Worm (Caenorhabditis elegans): ENCODE measurements around the gene oac-15.

Gene oac-15

DNA sequence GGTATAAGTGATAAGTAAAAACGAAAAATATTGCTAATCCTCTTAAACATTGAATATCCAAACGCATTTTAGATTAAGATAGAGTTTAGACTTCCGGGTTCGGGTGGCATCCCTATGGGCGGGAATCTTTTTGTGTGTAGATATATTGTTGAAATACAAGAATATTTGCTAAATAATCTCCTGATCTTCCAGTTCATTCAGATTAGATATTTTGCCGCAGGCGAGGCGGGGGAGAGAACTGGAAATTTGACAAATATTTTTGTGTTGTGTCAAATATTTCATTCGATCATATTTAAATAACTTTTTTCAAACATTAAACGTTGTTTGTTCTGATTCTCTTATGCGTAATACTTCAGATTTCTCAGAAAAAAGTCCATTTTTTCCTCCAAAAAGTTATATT, at the start of gene oac-15:
Gene oac-15 (minus strand): TSS at position 101 of the 400 bp plus-strand sequence.
- TF ChIP-seq mel-28 (tag; optimal IDR thresholded peaks at IDR 0.05; ENCODE audit: borderline replicate concordance) (no peak), madf-6 (GFP tag; IDR thresholded peaks at IDR 0.05) (no peak), F23B12.7 (tag; optimal IDR thresholded peaks at IDR 0.05; ENCODE audit: insufficient read depth) (no peak), dpl-1 (GFP tag; optimal IDR thresholded peaks at IDR 0.05) (no peak), ceh-100 (GFP tag; IDR thresholded peaks at IDR 0.05) (no peak), lsy-27 (tag; optimal IDR thresholded peaks at IDR 0.05; ENCODE audit: borderline replicate concordance, insufficient read depth) (no peak), F55B11.4 (tag; optimal IDR thresholded peaks at IDR 0.05; ENCODE audit: borderline replicate concordance, insufficient read depth) (no peak), Y79H2A.3 (GFP tag; conservative IDR thresholded peaks at IDR 0.05) (no peak), let-607 (tag; optimal IDR thresholded peaks at IDR 0.05) (no peak), lin-40 (tag; optimal IDR thresholded peaks at IDR 0.05) (no peak), madf-8 (GFP tag; conservative IDR thresholded peaks at IDR 0.05) (no peak), sea-2 (GFP tag; IDR thresholded peaks at IDR 0.05) (no peak), Y67H2A.10 (GFP tag; conservative IDR thresholded peaks at IDR 0.05) (no peak), lsl-1 (GFP tag; optimal IDR thresholded peaks at IDR 0.05) (no peak), nhr-80 (tag; optimal IDR thresholded peaks at IDR 0.05) (no peak), xnd-1 (tag; optimal IDR thresholded peaks at IDR 0.05) (no peak), F33H1.4 (GFP tag; IDR thresholded peaks at IDR 0.05) (no peak), egl-44 (GFP tag; IDR thresholded peaks at IDR 0.05) (no peak), gei-17 (GFP tag; optimal IDR thresholded peaks at IDR 0.05) (no peak), madf-10 (tag; optimal IDR thresholded peaks at IDR 0.05) (no peak)

DNA sequence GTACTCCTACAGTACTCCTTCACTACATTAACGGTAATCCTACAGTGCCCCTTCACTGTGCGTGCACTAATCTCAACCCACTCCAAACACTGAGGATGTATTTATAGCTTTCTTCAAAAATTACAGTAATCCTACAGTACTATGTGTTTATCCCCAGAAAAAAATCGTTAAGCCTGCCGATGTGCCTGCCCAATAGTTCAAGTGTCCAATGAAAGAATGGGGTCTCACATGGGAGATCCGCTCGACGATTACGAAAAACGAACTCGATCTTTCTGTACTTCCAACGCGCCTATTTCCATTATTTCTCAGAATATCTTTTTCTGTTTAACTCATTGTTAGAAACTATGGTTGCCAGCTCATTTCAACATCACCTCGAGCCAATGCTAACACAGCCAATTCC, 48.4 kb upstream of the oac-15 start, which contains the start of gene nhr-218:
Gene nhr-218 (plus strand): TSS at position 301 of the 400 bp plus-strand sequence.
- no peak for TF ChIP-seq C06A6.2 (GFP tag; conservative IDR thresholded peaks at IDR 0.05)
- TF ChIP-seq F23B12.7 (tag; optimal IDR thresholded peaks at IDR 0.05; ENCODE audit: insufficient read depth), result no peak
- TF ChIP-seq ZK185.1 (tag; optimal IDR thresholded peaks at IDR 0.05; ENCODE audit: poor library complexity, severe bottlenecking), result no peak
- TF ChIP-seq B0261.1 (tag; optimal IDR thresholded peaks at IDR 0.05), result no peak
- TF ChIP-seq hlh-12 (tag; optimal IDR thresholded peaks at IDR 0.05), result no peak
- TF ChIP-seq ztf-22 (GFP tag; optimal IDR thresholded peaks at IDR 0.05), result no peak
- TF ChIP-seq hmg-1.2 (GFP tag; IDR thresholded peaks at IDR 0.05), result no peak
- TF ChIP-seq pbrm-1 (GFP tag; IDR thresholded peaks at IDR 0.05), result no peak
- no peak for TF ChIP-seq sea-2 (GFP tag; IDR thresholded peaks at IDR 0.05)
- no peak for TF ChIP-seq F39B2.1 (GFP tag; IDR thresholded peaks at IDR 0.05)
- TF ChIP-seq nfya-2 (GFP tag; IDR thresholded peaks at IDR 0.05), result no peak
- TF ChIP-seq lag-1 (GFP tag; IDR thresholded peaks at IDR 0.05), result no peak
- no peak for TF ChIP-seq unc-130 (GFP tag; optimal IDR thresholded peaks at IDR 0.05)
- TF ChIP-seq ztf-18 (tag; optimal IDR thresholded peaks at IDR 0.05), result no peak
- no peak for TF ChIP-seq fkh-3 (tag; optimal IDR thresholded peaks at IDR 0.05)

DNA sequence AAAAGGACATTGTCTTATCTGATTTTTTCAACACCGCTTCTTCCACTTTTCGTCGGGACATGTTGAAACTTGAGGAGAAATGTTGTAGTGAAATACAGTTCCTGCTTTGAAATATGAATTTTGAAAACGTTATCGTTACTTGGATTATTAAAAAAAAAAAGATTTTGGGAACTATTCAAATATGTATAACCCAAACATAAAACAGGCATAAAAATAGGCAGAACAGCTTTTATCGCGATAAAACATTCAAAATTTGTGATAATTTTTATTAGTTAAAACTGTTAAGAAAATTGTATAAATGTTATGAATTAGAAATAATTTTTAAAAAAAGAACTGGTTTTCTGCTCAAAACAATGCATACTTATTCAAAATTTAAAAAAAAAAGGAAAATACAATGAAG, 46.7 kb upstream of the oac-15 start, which contains the start of gene bgnt-1.3:
Gene bgnt-1.3 (minus strand): TSS at position 101 of the 400 bp plus-strand sequence.
- TF ChIP-seq dpl-1 (GFP tag; optimal IDR thresholded peaks at IDR 0.05) (no peak), egrh-3 (GFP tag; IDR thresholded peaks at IDR 0.05) (no peak), ceh-27 (GFP tag; optimal IDR thresholded peaks at IDR 0.05) (no peak), bed-2 (GFP tag; IDR thresholded peaks at IDR 0.05) (no peak), aptf-2 (GFP tag; conservative IDR thresholded peaks at IDR 0.05) (no peak), F33H1.4 (GFP tag; IDR thresholded peaks at IDR 0.05) (no peak), chd-7 (tag; optimal IDR thresholded peaks at IDR 0.05) (no peak), T07F8.4 (tag; optimal IDR thresholded peaks at IDR 0.05) (no peak), lin-35 (GFP tag; optimal IDR thresholded peaks at IDR 0.05) (no peak), Y53G8AR.9 (GFP tag; conservative IDR thresholded peaks at IDR 0.05) (no peak), him-1 (tag; optimal IDR thresholded peaks at IDR 0.05) (no peak), dox-1 (GFP tag; IDR thresholded peaks at IDR 0.05) (no peak), F22D6.2 (tag; optimal IDR thresholded peaks at IDR 0.05) (no peak), ama-1 (optimal IDR thresholded peaks at IDR 0.05) (no peak), ama-1 (GFP tag; optimal IDR thresholded peaks at IDR 0.05) (no peak), rpc-1 (optimal IDR thresholded peaks at IDR 0.05) (no peak), rpc-1 (tag; optimal IDR thresholded peaks at IDR 0.05) (no peak), ztf-26 (tag; optimal IDR thresholded peaks at IDR 0.05) (no peak), pbrm-1 (GFP tag; IDR thresholded peaks at IDR 0.05) (no peak)
